Fruit fly (Drosophila melanogaster): ENCODE results near the gene byn.

Gene byn

DNA sequence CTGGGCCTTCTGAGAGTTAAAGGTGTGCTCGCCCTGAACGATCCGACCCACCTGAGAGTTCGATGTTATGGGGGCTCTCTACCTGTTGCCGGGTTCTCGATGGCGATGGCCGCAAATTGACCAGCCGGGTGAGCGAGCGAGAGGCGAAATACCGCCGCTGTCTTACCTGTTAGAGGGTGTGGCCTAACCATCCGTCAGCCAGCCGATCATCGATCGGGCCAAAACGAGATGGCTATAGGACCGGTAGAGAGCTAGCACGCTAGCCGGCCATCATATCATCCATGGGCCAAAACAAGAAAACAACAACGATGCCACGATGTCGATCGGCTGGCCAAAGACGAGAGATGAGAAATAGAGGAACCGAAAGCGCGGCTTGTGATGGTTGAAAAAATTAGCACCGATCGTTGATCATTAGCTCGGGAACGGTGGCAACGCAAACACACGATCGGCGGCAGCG is at the start of gene byn (continued):
- TF ChIP-seq ap (GFP tag; IDR thresholded peaks at IDR 0.05) (no peak), CHES-1-like (GFP tag; optimal IDR thresholded peaks at IDR 0.05) (no peak), Dip3 (GFP tag; optimal IDR thresholded peaks at IDR 0.05) (no peak), gcm (GFP tag; optimal IDR thresholded peaks at IDR 0.05) (no peak), CG4730 (GFP tag; IDR thresholded peaks at IDR 0.05) (no peak), z (GFP tag; IDR thresholded peaks at IDR 0.05) (no peak), nerfin-2 (GFP tag; IDR thresholded peaks at IDR 0.05; ENCODE audit: partially characterized antibody) (no peak), Ets97D (GFP tag; optimal IDR thresholded peaks at IDR 0.05) (no peak), B-H2 (GFP tag; optimal IDR thresholded peaks at IDR 0.05) (no peak), Atf3 (GFP tag; optimal IDR thresholded peaks at IDR 0.05) (no peak), D (optimal IDR thresholded peaks at IDR 0.05) (no peak), D (GFP tag; optimal IDR thresholded peaks at IDR 0.05) (no peak), CG10462 (GFP tag; optimal IDR thresholded peaks at IDR 0.05) (no peak), CG11456 (GFP tag; IDR thresholded peaks at IDR 0.05) (no peak), CG11695 (GFP tag; IDR thresholded peaks at IDR 0.05) (no peak), CG42726 (GFP tag; IDR thresholded peaks at IDR 0.05; ENCODE audit: partially characterized antibody) (0 out of 2 replicates have a peak, but pooled peaks have one; percentile 32), repo (GFP tag; optimal IDR thresholded peaks at IDR 0.05) (no peak), Bdp1 (GFP tag; optimal IDR thresholded peaks at IDR 0.05) (no peak), Neu2 (GFP tag; optimal IDR thresholded peaks at IDR 0.05; ENCODE audit: borderline replicate concordance) (no peak), CG7928 (GFP tag; optimal IDR thresholded peaks at IDR 0.05) (no peak), eyg (GFP tag; optimal IDR thresholded peaks at IDR 0.05) (no peak), Nf-YA (GFP tag; IDR thresholded peaks at IDR 0.05) (peak; percentile 45; the same call in 1 of the 2 replicates), Blimp-1 (GFP tag; optimal IDR thresholded peaks at IDR 0.05) (no peak), Atf6 (GFP tag; IDR thresholded peaks at IDR 0.05) (no peak), CG2129 (GFP tag; IDR thresholded peaks at IDR 0.05; ENCODE audit: partially characterized antibody) (no peak), amos (GFP tag; IDR thresholded peaks at IDR 0.05; ENCODE audit: partially characterized antibody) (no peak), CG14860 (GFP tag; IDR thresholded peaks at IDR 0.05; ENCODE audit: partially characterized antibody) (no peak), bbx (GFP tag; IDR thresholded peaks at IDR 0.05; ENCODE audit: partially characterized antibody) (no peak), vfl (GFP tag; optimal IDR thresholded peaks at IDR 0.05) (peak; percentile 5), D19A (tag; optimal IDR thresholded peaks at IDR 0.05) (no peak), CG8478 (optimal IDR thresholded peaks at IDR 0.05) (peak; percentile 44), pfk (GFP tag; optimal IDR thresholded peaks at IDR 0.05) (no peak), CG6791 (GFP tag; IDR thresholded peaks at IDR 0.05; ENCODE audit: partially characterized antibody) (0 out of 3 replicates have a peak, but pooled peaks have one; percentile 10), CG1832 (GFP tag; optimal IDR thresholded peaks at IDR 0.05) (peak; percentile 84), Hr78 (GFP tag; optimal IDR thresholded peaks at IDR 0.05) (no peak), CG12071 (GFP tag; optimal IDR thresholded peaks at IDR 0.05) (no peak), CG6689 (GFP tag; IDR thresholded peaks at IDR 0.05) (no peak), scrt (GFP tag; optimal IDR thresholded peaks at IDR 0.05) (no peak), CG6254 (GFP tag; optimal IDR thresholded peaks at IDR 0.05) (no peak), Dek (tag; optimal IDR thresholded peaks at IDR 0.05) (no peak), lola (GFP tag; optimal IDR thresholded peaks at IDR 0.05) (no peak), Scr (GFP tag; IDR thresholded peaks at IDR 0.05; ENCODE audit: partially characterized antibody) (0 out of 2 replicates have a peak, but pooled peaks have one; percentile 11), CG1602 (GFP tag; optimal IDR thresholded peaks at IDR 0.05) (no peak), Nf-YC (tag; optimal IDR thresholded peaks at IDR 0.05) (peak; percentile 95), Fer2 (tag; optimal IDR thresholded peaks at IDR 0.05) (no peak), CG3163 (GFP tag; optimal IDR thresholded peaks at IDR 0.05) (no peak), CG30020 (tag; optimal IDR thresholded peaks at IDR 0.05) (no peak), Nf-YB (GFP tag; optimal IDR thresholded peaks at IDR 0.05) (peak; percentile 95), Hmx (GFP tag; optimal IDR thresholded peaks at IDR 0.05) (no peak), CG4707 (GFP tag; optimal IDR thresholded peaks at IDR 0.05) (no peak)

All from whole organism, embryonic.